Fruit fly (Drosophila melanogaster) whole organism, prepupa: ENCODE results near the gene Dhfr.

ENCODE experiments used
- dac ChIP-seq: fragments of 200-800 bp; sonication (Bioruptor generic); optimal IDR thresholded peaks from 2 replicates; lab custom pipeline; 2017; ENCODE audit warnings: missing biosample characterization, mild to moderate bottlenecking, missing genetic modification characterization
- lz ChIP-seq: fragments of 200-800 bp; sonication (Bioruptor generic); optimal IDR thresholded peaks from 3 replicates; lab custom pipeline; 2016; ENCODE audit warnings: missing biosample characterization, missing genetic modification characterization

The Dhfr gene

DNA sequence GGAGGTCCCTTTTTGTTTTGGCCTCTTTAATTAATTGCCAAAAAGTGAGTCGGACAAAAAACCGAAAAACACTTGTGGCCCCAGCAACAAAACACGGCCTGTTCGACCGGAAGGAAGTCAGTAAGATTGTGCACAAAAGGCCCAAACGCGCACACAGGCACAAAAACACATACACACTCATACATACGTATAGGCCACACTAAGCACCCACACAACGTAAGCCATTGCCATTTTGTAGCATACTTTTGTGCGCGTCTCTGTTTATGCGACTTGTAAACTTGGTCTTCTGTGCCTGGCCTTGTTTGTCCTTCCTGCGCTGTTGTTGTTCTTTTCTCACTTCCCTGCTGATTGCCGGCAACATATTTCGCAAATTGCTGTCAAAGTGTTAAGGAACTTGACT is 49.5 kb downstream of the Dhfr start:
- TF ChIP-seq dac (GFP tag; lab: Kevin White, UChicago) (no peak), lz (GFP tag; lab: Kevin White, UChicago) (no peak)
